Worm (Caenorhabditis elegans): ENCODE data around the gene srsx-8.

DNA sequence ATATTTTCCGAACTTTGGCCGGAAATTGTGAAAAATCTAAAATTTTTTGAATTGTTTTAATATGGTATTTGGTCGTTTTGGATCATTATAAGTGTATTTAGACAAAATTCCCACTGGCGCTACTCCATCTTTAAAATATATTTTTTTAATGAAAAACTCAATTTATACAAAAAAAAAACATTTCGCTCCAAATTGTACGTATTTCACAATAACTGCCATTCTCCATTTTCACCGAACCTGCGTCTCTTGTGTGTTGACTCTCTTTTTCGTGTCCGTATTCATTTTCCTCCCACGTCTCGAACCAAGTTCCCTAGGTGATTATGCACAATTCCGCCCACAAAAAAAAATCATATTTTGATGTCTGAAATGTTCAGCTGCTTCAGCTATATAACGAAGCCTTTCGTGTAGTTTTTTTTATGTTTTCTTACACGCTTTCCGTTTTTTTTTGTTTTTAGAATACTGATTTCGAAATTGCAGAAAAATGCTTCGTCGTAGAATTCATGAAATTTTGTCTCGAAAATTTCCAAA lies 47.7 kb upstream of the srsx-8 start, which contains the start of gene F16B4.2:
- TF ChIP-seq R02D3.7 (tag; optimal IDR thresholded peaks at IDR 0.05): no peak
- TF ChIP-seq alr-1 (tag; optimal IDR thresholded peaks at IDR 0.05): no peak
- no peak for TF ChIP-seq blmp-1 (tag; optimal IDR thresholded peaks at IDR 0.05; ENCODE audit: insufficient read depth)
- no peak for TF ChIP-seq aly-2 (tag; optimal IDR thresholded peaks at IDR 0.05)
- TF ChIP-seq ZK546.5 (tag; optimal IDR thresholded peaks at IDR 0.05): no peak
- TF ChIP-seq unc-62 (GFP tag; optimal IDR thresholded peaks at IDR 0.05): no peak
- no peak for TF ChIP-seq nhr-12 (tag; optimal IDR thresholded peaks at IDR 0.05)
- no peak for TF ChIP-seq nhr-77 (tag; optimal IDR thresholded peaks at IDR 0.05)
- no peak for TF ChIP-seq unc-39 (tag; optimal IDR thresholded peaks at IDR 0.05)
- TF ChIP-seq nhr-23 (tag; optimal IDR thresholded peaks at IDR 0.05): no peak
- no peak for TF ChIP-seq snpc-4 (tag; optimal IDR thresholded peaks at IDR 0.05)
- TF ChIP-seq nhr-237 (tag; optimal IDR thresholded peaks at IDR 0.05): no peak
- TF ChIP-seq lsy-2 (tag; optimal IDR thresholded peaks at IDR 0.05): no peak

Data from whole organism, L2 larva.